Worm (Caenorhabditis elegans): Measurements from ENCODE around the gene ZC395.4.

Gene ZC395.4

ce11 chrIII:5277740-5278139 is 7.8 kb downstream of the ZC395.4 start, which contains the start of gene clk-1:
Gene clk-1 (plus strand): TSS chrIII:5277894.
- TF ChIP-seq elt-3 (tag; optimal IDR thresholded peaks at IDR 0.05) (no peak), cnd-1 (tag; optimal IDR thresholded peaks at IDR 0.05) (no peak), lsy-2 (tag; optimal IDR thresholded peaks at IDR 0.05) (no peak), sem-2 (GFP tag; optimal IDR thresholded peaks at IDR 0.05) (no peak), M03D4.4 (tag; optimal IDR thresholded peaks at IDR 0.05) (no peak), unc-39 (tag; optimal IDR thresholded peaks at IDR 0.05) (no peak), unc-62 (GFP tag; optimal IDR thresholded peaks at IDR 0.05) (no peak), pha-4 (tag; optimal IDR thresholded peaks at IDR 0.05) (no peak), snpc-4 (tag; optimal IDR thresholded peaks at IDR 0.05) (no peak), nhr-237 (tag; optimal IDR thresholded peaks at IDR 0.05) (no peak), zip-8 (tag; optimal IDR thresholded peaks at IDR 0.05) (no peak), ces-1 (GFP tag; optimal IDR thresholded peaks at IDR 0.05) (no peak), ham-2 (GFP tag; optimal IDR thresholded peaks at IDR 0.05) (no peak), flh-1 (GFP tag; optimal IDR thresholded peaks at IDR 0.05) (no peak), tbx-8 (GFP tag; optimal IDR thresholded peaks at IDR 0.05) (no peak)

DNA sequence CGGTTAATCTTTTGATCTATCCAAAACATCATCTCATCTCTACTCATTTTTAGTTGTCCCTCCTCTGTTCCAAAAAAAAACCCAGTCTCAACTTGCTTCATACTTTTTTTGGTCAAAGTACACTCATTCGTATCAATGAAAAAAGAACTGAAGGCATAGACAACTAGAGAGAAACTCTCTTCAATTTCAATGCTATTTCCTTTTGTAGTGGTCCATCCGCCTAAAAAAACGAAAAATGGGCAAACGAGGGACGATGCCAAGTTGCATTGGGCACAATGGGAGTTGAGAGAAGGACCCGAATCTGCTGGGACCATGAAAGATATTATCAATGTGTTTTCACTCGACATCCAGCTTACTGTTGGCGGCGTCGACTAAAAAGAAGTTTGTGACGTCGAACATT is 10.3 kb downstream of the ZC395.4 start:
- TF ChIP-seq ces-1 (GFP tag; optimal IDR thresholded peaks at IDR 0.05) (no peak), bed-3 (GFP tag; optimal IDR thresholded peaks at IDR 0.05) (no peak), zip-8 (tag; optimal IDR thresholded peaks at IDR 0.05) (no peak), lin-13 (tag; optimal IDR thresholded peaks at IDR 0.05) (no peak), unc-39 (tag; optimal IDR thresholded peaks at IDR 0.05) (no peak), cnd-1 (tag; optimal IDR thresholded peaks at IDR 0.05) (no peak), nhr-76 (tag; optimal IDR thresholded peaks at IDR 0.05) (no peak), blmp-1 (tag; optimal IDR thresholded peaks at IDR 0.05) (no peak), snpc-4 (tag; optimal IDR thresholded peaks at IDR 0.05) (no peak), unc-62 (GFP tag; optimal IDR thresholded peaks at IDR 0.05) (no peak), nhr-28 (tag; optimal IDR thresholded peaks at IDR 0.05) (no peak), unc-120 (tag; optimal IDR thresholded peaks at IDR 0.05; ENCODE audit: poor library complexity, severe bottlenecking) (no peak), ceh-83 (GFP tag; optimal IDR thresholded peaks at IDR 0.05) (no peak), ham-2 (GFP tag; optimal IDR thresholded peaks at IDR 0.05) (no peak), lin-32 (GFP tag; optimal IDR thresholded peaks at IDR 0.05) (no peak), drap-1 (GFP tag; optimal IDR thresholded peaks at IDR 0.05) (no peak)

- TF ChIP-seq lin-13 (tag; optimal IDR thresholded peaks at IDR 0.05) (no peak), nhr-76 (tag; optimal IDR thresholded peaks at IDR 0.05) (no peak), unc-62 (GFP tag; optimal IDR thresholded peaks at IDR 0.05) (no peak), mab-5 (tag; optimal IDR thresholded peaks at IDR 0.05) (no peak)
Measured at ce11 chrIII:5285484-5285883, 15.6 kb downstream of the ZC395.4 start.

ce11 chrIII:5286205-5286604 is 16.3 kb downstream of the ZC395.4 start, which contains the start of gene ZC395.11:
Gene ZC395.11 (minus strand): TSS chrIII:5286305.
- TF ChIP-seq unc-39 (tag; optimal IDR thresholded peaks at IDR 0.05) (no peak), sem-2 (GFP tag; optimal IDR thresholded peaks at IDR 0.05) (no peak), nhr-28 (tag; optimal IDR thresholded peaks at IDR 0.05) (no peak), nhr-12 (tag; optimal IDR thresholded peaks at IDR 0.05) (no peak), nhr-237 (tag; optimal IDR thresholded peaks at IDR 0.05) (no peak), unc-120 (tag; optimal IDR thresholded peaks at IDR 0.05; ENCODE audit: poor library complexity, severe bottlenecking) (no peak), lsy-2 (tag; optimal IDR thresholded peaks at IDR 0.05) (no peak), M03D4.4 (tag; optimal IDR thresholded peaks at IDR 0.05) (no peak), tbx-8 (GFP tag; optimal IDR thresholded peaks at IDR 0.05) (no peak), nhr-76 (tag; optimal IDR thresholded peaks at IDR 0.05) (no peak), mep-1 (tag; optimal IDR thresholded peaks at IDR 0.05) (no peak), elt-3 (tag; optimal IDR thresholded peaks at IDR 0.05) (no peak), ceh-39 (tag; optimal IDR thresholded peaks at IDR 0.05) (no peak), ham-2 (GFP tag; optimal IDR thresholded peaks at IDR 0.05) (no peak), mab-5 (tag; optimal IDR thresholded peaks at IDR 0.05) (no peak), nhr-2 (tag; optimal IDR thresholded peaks at IDR 0.05) (no peak)

- TF ChIP-seq pha-4 (tag; optimal IDR thresholded peaks at IDR 0.05), result no peak
- TF ChIP-seq tbx-8 (GFP tag; optimal IDR thresholded peaks at IDR 0.05), result no peak
- no peak for TF ChIP-seq nhr-28 (tag; optimal IDR thresholded peaks at IDR 0.05)
- TF ChIP-seq cnd-1 (tag; optimal IDR thresholded peaks at IDR 0.05), result no peak
- TF ChIP-seq ces-1 (GFP tag; optimal IDR thresholded peaks at IDR 0.05), result no peak
- no peak for TF ChIP-seq unc-62 (GFP tag; optimal IDR thresholded peaks at IDR 0.05)
- TF ChIP-seq ceh-83 (GFP tag; optimal IDR thresholded peaks at IDR 0.05), result no peak
- no peak for TF ChIP-seq elt-1 (tag; optimal IDR thresholded peaks at IDR 0.05; ENCODE audit: borderline replicate concordance, insufficient read depth)
- no peak for TF ChIP-seq lsy-2 (tag; optimal IDR thresholded peaks at IDR 0.05)
- TF ChIP-seq unc-120 (tag; optimal IDR thresholded peaks at IDR 0.05; ENCODE audit: poor library complexity, severe bottlenecking), result no peak
Measured at ce11 chrIII:5287877-5288276, 18.0 kb downstream of the ZC395.4 start, which contains the start of gene T15B12.1. Gene T15B12.1 (plus strand): TSS chrIII:5288177.

All from whole organism, mixed stage, embryonic.